Fruit fly (Drosophila melanogaster): ENCODE measurements around the gene Cont.

DNA sequence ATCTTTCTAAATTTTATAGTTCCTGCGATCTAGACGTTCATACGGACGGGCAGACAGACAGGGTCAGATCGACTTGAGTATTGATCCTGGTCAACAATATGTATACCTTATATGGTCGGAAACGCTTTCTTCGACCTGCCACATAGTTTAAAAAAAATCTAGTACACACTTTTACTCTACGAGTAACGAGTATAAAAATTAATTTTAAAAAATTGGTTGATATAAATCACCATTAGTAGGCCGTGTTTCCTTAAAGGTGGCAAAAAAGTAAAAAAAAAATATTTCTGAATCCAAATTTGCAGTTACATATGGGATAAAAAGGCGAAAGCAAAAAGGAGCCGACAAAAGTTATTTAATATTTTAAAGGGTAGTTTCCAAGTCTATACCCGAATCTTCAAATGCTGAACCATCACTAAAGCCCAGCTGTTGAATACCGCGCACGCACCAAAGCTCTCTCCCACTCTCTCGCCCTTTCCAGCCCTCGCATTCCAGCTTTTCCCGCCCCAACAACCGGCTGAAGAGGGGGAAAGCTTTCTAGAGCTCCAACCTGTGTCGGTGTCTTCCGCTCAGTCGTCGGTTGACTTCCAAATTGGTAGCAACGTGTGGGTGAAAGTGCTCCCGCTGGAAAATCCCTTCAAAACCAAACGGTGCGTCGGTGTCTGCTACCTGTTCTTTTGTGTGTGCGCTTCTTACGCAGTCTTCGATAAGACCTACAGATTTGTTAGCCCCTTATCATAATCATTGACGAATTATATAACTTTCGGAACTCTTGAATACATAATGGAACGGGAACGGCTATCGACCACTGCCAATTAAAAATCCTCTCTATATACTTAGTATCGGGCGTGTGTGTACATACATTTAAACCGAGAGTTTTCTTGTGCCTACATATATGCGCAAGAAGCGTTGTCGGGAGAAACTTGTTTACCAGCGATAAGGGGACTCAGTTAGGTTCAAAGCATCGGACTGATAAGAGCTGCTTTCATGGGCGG, 2.4 kb upstream of the Cont start, which contains the start of gene Sfxn1-3:
- no peak for TF ChIP-seq h (optimal IDR thresholded peaks at IDR 0.05)
- no peak for TF ChIP-seq insv (optimal IDR thresholded peaks at IDR 0.05)
- TF ChIP-seq Sin3A (optimal IDR thresholded peaks at IDR 0.05): no peak
- no peak for TF ChIP-seq psq (optimal IDR thresholded peaks at IDR 0.05)
- TF ChIP-seq ttk (optimal IDR thresholded peaks at IDR 0.05): no peak
- TF ChIP-seq Myc (optimal IDR thresholded peaks at IDR 0.05): no peak

Measured in Kc167 (cell line).